Worm (Caenorhabditis elegans) whole organism, late embryonic: ENCODE data around the gene C25H3.14.

Experiments
- C08G9.2 ChIP-seq: sonication (generic microtip); optimal IDR thresholded peaks from 2 replicates; lab custom pipeline; 2016; ENCODE audit warnings: mild to moderate bottlenecking, missing genetic modification characterization, moderate library complexity, missing compliant biosample characterization
- K02D7.2 ChIP-seq: sonication (generic microtip); optimal IDR thresholded peaks from 2 replicates; lab custom pipeline; 2017; ENCODE audit warnings: mild to moderate bottlenecking, missing genetic modification characterization, missing compliant biosample characterization
- T23F11.4 ChIP-seq: fragments of 200-800 bp; sonication (Bioruptor generic); optimal IDR thresholded peaks from 2 replicates; lab custom pipeline; 2018; ENCODE audit warnings: mild to moderate bottlenecking, missing genetic modification characterization, missing compliant biosample characterization
- Y22D7AL.16 ChIP-seq: sonication (generic microtip); optimal IDR thresholded peaks from 2 replicates; lab custom pipeline; 2016; ENCODE audit warnings: missing genetic modification characterization, missing compliant biosample characterization
- ahr-1 ChIP-seq: sonication (generic microtip); optimal IDR thresholded peaks from 2 replicates; lab custom pipeline; 2016; ENCODE audit warnings: missing genetic modification characterization, missing compliant biosample characterization
- ceh-18 ChIP-seq: sonication (generic microtip); optimal IDR thresholded peaks from 2 replicates; lab custom pipeline; 2016; ENCODE audit warnings: missing genetic modification characterization, missing compliant biosample characterization
- ceh-19 ChIP-seq: fragments of 200-800 bp; sonication (Bioruptor generic); optimal IDR thresholded peaks from 2 replicates; lab custom pipeline; 2018; ENCODE audit warnings: mild to moderate bottlenecking, missing genetic modification characterization, missing compliant biosample characterization
- ceh-34 ChIP-seq: sonication (generic microtip); optimal IDR thresholded peaks from 2 replicates; lab custom pipeline; 2016; ENCODE audit warnings: mild to moderate bottlenecking, missing genetic modification characterization, missing compliant biosample characterization
- ceh-45 ChIP-seq: fragments of 200-800 bp; sonication (Bioruptor generic); IDR thresholded peaks from 2 replicates; pipeline ENCODE4 v1.3.6; 2022; ENCODE audit warnings: missing genetic modification reagents, missing genetic modification characterization, missing compliant biosample characterization
- ceh-9 ChIP-seq: sonication (generic microtip); optimal IDR thresholded peaks from 2 replicates; lab custom pipeline; 2016; ENCODE audit warnings: mild to moderate bottlenecking, missing genetic modification characterization, inconsistent platforms, missing compliant biosample characterization
- dve-1 ChIP-seq: sonication (generic microtip); optimal IDR thresholded peaks from 2 replicates; lab custom pipeline; 2017; ENCODE audit warnings: antibody characterized with exemption, mild to moderate bottlenecking, missing genetic modification characterization, missing compliant biosample characterization
- elt-2 ChIP-seq: sonication (generic microtip); optimal IDR thresholded peaks from 2 replicates; lab custom pipeline; 2016; ENCODE audit warnings: missing genetic modification reagents, missing genetic modification characterization, missing compliant biosample characterization
- elt-4 ChIP-seq: sonication (generic microtip); optimal IDR thresholded peaks from 2 replicates; lab custom pipeline; 2016; ENCODE audit warnings: missing genetic modification characterization, missing compliant biosample characterization
- eyg-1 ChIP-seq: sonication (generic microtip); optimal IDR thresholded peaks from 2 replicates; lab custom pipeline; 2016; ENCODE audit warnings: missing genotype, missing genetic modification characterization, missing compliant biosample characterization
- gmeb-2 ChIP-seq: sonication (generic microtip); optimal IDR thresholded peaks from 2 replicates; lab custom pipeline; 2016; ENCODE audit warnings: missing genetic modification characterization, inconsistent platforms, missing compliant biosample characterization
- hlh-13 ChIP-seq: fragments of 200-800 bp; sonication (Bioruptor generic); optimal IDR thresholded peaks from 2 replicates; lab custom pipeline; 2018; ENCODE audit warnings: mild to moderate bottlenecking, missing genetic modification characterization, missing compliant biosample characterization
- hlh-15 ChIP-seq: sonication (generic microtip); optimal IDR thresholded peaks from 2 replicates; lab custom pipeline; 2016; ENCODE audit warnings: missing genetic modification characterization, missing compliant biosample characterization
- hlh-30 ChIP-seq: sonication (generic microtip); optimal IDR thresholded peaks from 2 replicates; lab custom pipeline; 2017; ENCODE audit warnings: antibody characterized with exemption, missing genetic modification characterization, missing compliant biosample characterization; ENCODE audit not compliant: insufficient read depth
- hlh-6 ChIP-seq: sonication (generic microtip); optimal IDR thresholded peaks from 2 replicates; lab custom pipeline; 2016; ENCODE audit warnings: missing genotype, missing genetic modification characterization, missing compliant biosample characterization
- hlh-8 ChIP-seq: sonication (generic microtip); optimal IDR thresholded peaks from 2 replicates; lab custom pipeline; 2016; ENCODE audit warnings: missing genotype, missing genetic modification characterization, missing compliant biosample characterization
- lim-6 ChIP-seq: sonication (generic microtip); optimal IDR thresholded peaks from 2 replicates; lab custom pipeline; 2016; ENCODE audit warnings: missing genetic modification characterization, missing compliant biosample characterization
- lin-11 ChIP-seq: fragments of 200-800 bp; sonication (Bioruptor generic); optimal IDR thresholded peaks from 2 replicates; lab custom pipeline; 2018; ENCODE audit warnings: mild to moderate bottlenecking, missing genetic modification characterization, missing compliant biosample characterization
- mec-3 ChIP-seq: sonication (generic microtip); optimal IDR thresholded peaks from 2 replicates; lab custom pipeline; 2016; ENCODE audit warnings: borderline replicate concordance, missing genetic modification characterization, missing compliant biosample characterization
- nfya-1 ChIP-seq: sonication (generic microtip); optimal IDR thresholded peaks from 2 replicates; lab custom pipeline; 2017; ENCODE audit warnings: missing genetic modification characterization, mild to moderate bottlenecking, missing compliant biosample characterization, antibody characterized with exemption, moderate library complexity
- nhr-11 ChIP-seq: fragments of 150-350 bp; optimal IDR thresholded peaks from 2 replicates; lab custom pipeline; 2014; ENCODE audit warnings: missing biosample characterization, missing genetic modification characterization
- nhr-232 ChIP-seq: sonication (generic microtip); optimal IDR thresholded peaks from 2 replicates; lab custom pipeline; 2016; ENCODE audit warnings: missing genetic modification characterization, missing compliant biosample characterization
- pag-3 ChIP-seq: sonication (generic microtip); optimal IDR thresholded peaks from 2 replicates; lab custom pipeline; 2016; ENCODE audit warnings: missing compliant biosample characterization, missing genetic modification characterization, borderline replicate concordance
- pat-9 ChIP-seq: fragments of 200-800 bp; sonication (Bioruptor generic); optimal IDR thresholded peaks from 2 replicates; lab custom pipeline; 2018; ENCODE audit warnings: mild to moderate bottlenecking, missing genetic modification characterization, moderate library complexity, missing compliant biosample characterization
- pha-2 ChIP-seq: sonication (generic microtip); optimal IDR thresholded peaks from 2 replicates; lab custom pipeline; 2017; ENCODE audit warnings: mild to moderate bottlenecking, missing genetic modification characterization, missing compliant biosample characterization
- ref-2 ChIP-seq: sonication (generic microtip); optimal IDR thresholded peaks from 2 replicates; lab custom pipeline; 2016; ENCODE audit warnings: missing genetic modification characterization, missing compliant biosample characterization
- sdc-2 ChIP-seq: sonication (generic microtip); optimal IDR thresholded peaks from 2 replicates; lab custom pipeline; 2016; ENCODE audit warnings: missing genotype, missing genetic modification characterization, missing compliant biosample characterization
- tbx-7 ChIP-seq: sonication (generic microtip); optimal IDR thresholded peaks from 2 replicates; lab custom pipeline; 2016; ENCODE audit warnings: missing genotype, missing genetic modification characterization, missing compliant biosample characterization
- ttx-3 ChIP-seq: sonication (generic microtip); optimal IDR thresholded peaks from 2 replicates; lab custom pipeline; 2016; ENCODE audit warnings: missing genetic modification reagents, missing genetic modification characterization, missing compliant biosample characterization
- unc-3 ChIP-seq, 2 experiments: fragments of 200-800 bp in 1 of 2; sonication (Bioruptor generic) in 1 of 2; sonication (generic microtip) in 1 of 2; conservative IDR thresholded peaks in 1 of 2; optimal IDR thresholded peaks in 1 of 2; 2 replicates each; pipeline versions ENCODE4 v1.3.6 to Lab custom; 2016 to 2022; ENCODE audit warnings: missing compliant biosample characterization in 2 of 2, missing genetic modification characterization in 2 of 2, missing genetic modification reagents in 1 of 2
- ztf-16 ChIP-seq: sonication (generic microtip); optimal IDR thresholded peaks from 2 replicates; lab custom pipeline; 2017; ENCODE audit warnings: missing genetic modification characterization, missing compliant biosample characterization

Gene C25H3.14

DNA sequence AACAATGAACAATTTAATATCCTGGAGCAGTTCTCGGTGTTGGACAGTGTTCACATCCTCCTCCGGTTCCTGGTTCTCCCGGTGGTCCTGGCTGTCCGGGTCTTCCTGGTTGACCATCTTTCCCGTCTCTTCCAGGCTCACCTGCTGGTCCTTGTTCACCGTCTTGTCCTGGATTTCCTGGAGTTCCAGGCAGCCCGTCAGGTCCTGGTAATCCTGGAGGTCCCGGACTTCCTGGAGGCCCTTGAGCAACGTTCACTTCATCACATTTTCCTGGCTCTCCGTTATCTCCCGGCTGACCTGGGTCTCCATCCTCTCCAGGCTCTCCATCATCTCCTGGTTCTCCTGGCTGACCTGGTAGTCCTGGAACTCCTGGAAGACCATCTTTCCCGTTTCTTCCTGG is 43.5 kb upstream of the C25H3.14 start:
- TF ChIP-seq ref-2 (no peak), elt-4 (tag; lab: Kevin White, UChicago) (no peak), ceh-18 (tag; lab: Kevin White, UChicago) (no peak), dve-1 (tag; lab: Kevin White, UChicago) (no peak), sdc-2 (tag; lab: Kevin White, UChicago) (no peak), nhr-232 (tag; lab: Kevin White, UChicago) (no peak), lin-11 (no peak), Y22D7AL.16 (tag; lab: Kevin White, UChicago) (no peak), ahr-1 (tag; lab: Kevin White, UChicago) (no peak), ztf-16 (tag; lab: Kevin White, UChicago) (no peak), pha-2 (tag; lab: Kevin White, UChicago) (no peak), nhr-11 (no peak), ceh-34 (no peak), C08G9.2 (no peak), hlh-13 (no peak), ttx-3 (no peak), mec-3 (tag; lab: Kevin White, UChicago) (no peak), eyg-1 (no peak)

DNA sequence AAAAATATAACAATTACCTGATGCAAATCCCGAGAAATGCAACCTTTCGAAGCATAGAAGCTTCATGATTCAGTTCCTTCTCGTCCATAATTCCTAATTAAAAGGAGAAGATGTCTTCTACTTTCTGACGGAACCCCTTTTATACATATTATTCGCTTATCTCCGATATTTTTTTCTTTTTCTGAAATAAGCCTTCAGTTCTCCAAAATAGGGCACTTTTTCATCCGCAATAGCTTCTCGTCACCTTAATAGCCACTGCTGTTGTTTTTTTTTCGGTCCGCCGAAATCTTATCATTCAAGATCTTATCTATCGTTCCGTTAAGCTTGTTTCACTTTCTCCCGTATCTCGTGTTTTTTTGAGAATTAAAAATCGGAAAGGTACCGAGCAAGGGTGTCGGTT is 42.6 kb upstream of the C25H3.14 start, which contains the start of gene bli-2:
TSS of gene bli-2 (minus strand) at position 101 of the 400 bp plus-strand sequence.
- TF ChIP-seq elt-2 (no peak), unc-3 (GFP tag; conservative IDR thresholded peaks at IDR 0.05; lab: Robert Waterston, UW) (no peak), unc-3 (tag; optimal IDR thresholded peaks at IDR 0.05; lab: Kevin White, UChicago) (no peak), hlh-30 (tag; lab: Kevin White, UChicago) (no peak), ceh-34 (no peak), ceh-19 (GFP tag; lab: Kevin White, UChicago) (no peak), K02D7.2 (no peak), tbx-7 (tag; lab: Kevin White, UChicago) (no peak), T23F11.4 (GFP tag; lab: Kevin White, UChicago) (no peak), ahr-1 (tag; lab: Kevin White, UChicago) (no peak), ceh-18 (tag; lab: Kevin White, UChicago) (no peak), hlh-6 (tag; lab: Kevin White, UChicago) (no peak)

DNA sequence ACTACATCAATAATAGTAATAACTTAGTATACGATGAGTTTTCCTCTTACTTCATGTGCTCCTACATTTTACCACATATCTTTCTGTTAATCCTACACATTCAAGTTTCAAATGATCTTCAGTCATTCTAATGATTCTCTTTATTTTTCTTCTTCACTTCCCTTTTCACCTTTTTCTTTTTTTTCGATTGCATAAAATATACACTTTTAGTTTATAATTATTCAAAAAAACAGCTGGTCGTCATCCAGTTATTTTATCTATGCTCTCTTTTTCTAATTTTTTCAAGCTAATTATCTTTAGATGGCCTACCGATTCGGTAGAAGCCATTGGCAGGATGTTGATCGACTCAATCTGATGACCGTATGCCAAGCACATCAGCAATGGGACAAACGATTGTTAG is 40.7 kb upstream of the C25H3.14 start, which contains the start of gene F59E12.1:
TSS of gene F59E12.1 (plus strand) at position 301 of the 400 bp plus-strand sequence.
- TF ChIP-seq pag-3 (tag; lab: Kevin White, UChicago) (no peak), nfya-1 (tag; lab: Kevin White, UChicago) (no peak), sdc-2 (tag; lab: Kevin White, UChicago) (no peak), ceh-45 (GFP tag; lab: Robert Waterston, UW) (no peak), ttx-3 (no peak), Y22D7AL.16 (tag; lab: Kevin White, UChicago) (no peak), pat-9 (tag; lab: Kevin White, UChicago) (no peak), ceh-18 (tag; lab: Kevin White, UChicago) (no peak), hlh-13 (no peak), elt-4 (tag; lab: Kevin White, UChicago) (no peak), C08G9.2 (no peak), hlh-8 (tag; lab: Kevin White, UChicago) (no peak), ceh-9 (tag; lab: Kevin White, UChicago) (no peak), nhr-232 (tag; lab: Kevin White, UChicago) (no peak), ceh-19 (GFP tag; lab: Kevin White, UChicago) (no peak)

DNA sequence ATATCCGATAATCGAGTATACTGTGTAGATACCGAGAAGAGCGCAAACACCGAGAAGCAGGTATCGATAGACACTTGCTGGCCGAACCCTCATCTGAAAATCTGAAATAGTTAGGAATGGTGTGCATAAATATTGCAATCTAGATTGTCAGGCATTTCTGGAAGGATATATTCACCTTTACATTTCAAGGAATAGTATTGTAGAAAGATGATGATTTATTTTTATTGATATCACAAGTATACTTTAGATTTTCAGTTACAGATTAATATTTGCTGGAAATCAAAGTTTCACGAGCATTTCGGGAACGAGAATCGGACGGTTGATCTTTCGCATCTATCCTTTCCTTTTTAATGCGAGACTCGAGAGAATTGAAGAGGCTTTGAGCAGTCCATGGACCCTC is 35.2 kb upstream of the C25H3.14 start, which contains the start of gene fut-3:
TSS of gene fut-3 (minus strand) at position 101 of the 400 bp plus-strand sequence.
- TF ChIP-seq elt-4 (tag; lab: Kevin White, UChicago): no peak
- no peak for TF ChIP-seq hlh-15 (tag; lab: Kevin White, UChicago)
- TF ChIP-seq gmeb-2 (tag; lab: Kevin White, UChicago): no peak
- TF ChIP-seq pag-3 (tag; lab: Kevin White, UChicago): no peak
- no peak for TF ChIP-seq lim-6 (tag; lab: Kevin White, UChicago)
